Worm (Caenorhabditis elegans): Measurements from ENCODE around the gene T10C6.6.

DNA sequence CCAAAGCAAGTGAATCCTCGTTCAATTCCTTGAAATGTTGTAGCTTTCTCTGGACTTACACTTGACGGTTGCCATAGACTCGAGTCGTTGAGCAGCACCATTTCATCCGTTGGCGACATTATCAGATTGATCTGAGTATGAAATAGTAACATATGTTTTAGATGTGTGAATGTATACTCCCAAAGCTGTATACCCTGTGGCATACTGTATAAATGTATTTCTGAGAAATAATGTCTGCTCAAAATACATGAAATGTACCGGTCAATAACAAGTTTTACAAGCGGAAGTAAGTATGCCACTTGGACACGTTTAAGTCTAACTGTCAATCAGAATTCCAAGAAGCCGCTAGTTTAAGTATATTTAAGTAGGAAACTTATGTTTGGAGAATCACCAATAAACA, 14.6 kb upstream of the T10C6.6 start, which contains the start of gene str-233:
- TF ChIP-seq zag-1 (tag; optimal IDR thresholded peaks at IDR 0.05) (no peak), lsy-2 (tag; optimal IDR thresholded peaks at IDR 0.05) (no peak), unc-39 (tag; optimal IDR thresholded peaks at IDR 0.05) (no peak), ceh-82 (tag; optimal IDR thresholded peaks at IDR 0.05) (no peak), lin-15B (tag; optimal IDR thresholded peaks at IDR 0.05) (no peak), pha-4 (GFP tag; IDR thresholded peaks at IDR 0.05) (no peak), pha-4 (tag; optimal IDR thresholded peaks at IDR 0.05) (no peak), fos-1 (tag; optimal IDR thresholded peaks at IDR 0.05) (no peak), lir-3 (tag; optimal IDR thresholded peaks at IDR 0.05) (no peak), snpc-4 (tag; optimal IDR thresholded peaks at IDR 0.05) (no peak), ztf-11 (tag; optimal IDR thresholded peaks at IDR 0.05) (no peak)

Measured in whole organism, L4 larva.